Worm (Caenorhabditis elegans) whole organism, L3 larva: ENCODE measurements around the gene fipr-3.

Experiments used
- R02D3.7 ChIP-seq: fragments of 150-350 bp; optimal IDR thresholded peaks from 2 replicates; lab custom pipeline; 2014; ENCODE audit warnings: missing biosample characterization, missing genetic modification characterization
- elt-2 ChIP-seq: sonication (generic microtip); optimal IDR thresholded peaks from 2 replicates; lab custom pipeline; 2016; ENCODE audit warnings: missing genetic modification reagents, mild to moderate bottlenecking, missing genetic modification characterization, missing compliant biosample characterization
- skn-1 ChIP-seq: fragments of 150-350 bp; optimal IDR thresholded peaks from 2 replicates; lab custom pipeline; 2014; ENCODE audit warnings: missing biosample characterization, missing genetic modification characterization
- ztf-11 ChIP-seq: fragments of 150-350 bp; optimal IDR thresholded peaks from 2 replicates; lab custom pipeline; 2014; ENCODE audit warnings: missing biosample characterization, missing genetic modification characterization

ce11 chrX:14460412-14460811 lies 37.2 kb downstream of the fipr-3 start, which contains the start of gene Y66C5A.2:
- TF ChIP-seq elt-2 (tag; lab: Kevin White, UChicago) = no peak
- no peak for TF ChIP-seq skn-1
- no peak for TF ChIP-seq R02D3.7 (tag; lab: Kevin White, UChicago)
- TF ChIP-seq ztf-11 (tag; lab: Kevin White, UChicago) = no peak
